Worm (Caenorhabditis elegans) whole organism, early embryonic: ENCODE results near the gene aman-1.

Source experiments
- F13C5.2 ChIP-seq: sonication (generic microtip); optimal IDR thresholded peaks from 2 replicates; lab custom pipeline; 2017; ENCODE audit warnings: mild to moderate bottlenecking, missing genetic modification characterization, inconsistent platforms, missing compliant biosample characterization
- aly-1 ChIP-seq: sonication (generic microtip); optimal IDR thresholded peaks from 2 replicates; lab custom pipeline; 2016; ENCODE audit warnings: missing genetic modification characterization, missing compliant biosample characterization
- ama-1 ChIP-seq: fragments of 150-350 bp; optimal IDR thresholded peaks from 2 replicates; lab custom pipeline; 2014
- ceh-13 ChIP-seq: fragments of 200-800 bp; sonication (Bioruptor generic); optimal IDR thresholded peaks from 2 replicates; lab custom pipeline; 2018; ENCODE audit warnings: mild to moderate bottlenecking, missing genetic modification characterization, missing compliant biosample characterization
- ets-7 ChIP-seq: sonication (generic microtip); optimal IDR thresholded peaks from 2 replicates; lab custom pipeline; 2016; ENCODE audit warnings: missing genotype, missing genetic modification characterization, missing compliant biosample characterization
- flt-1 ChIP-seq: fragments of 200-800 bp; sonication (Bioruptor generic); IDR thresholded peaks from 2 replicates; pipeline ENCODE4 v1.3.6; 2022; ENCODE audit warnings: missing genetic modification characterization, missing compliant biosample characterization
- hmbx-1 ChIP-seq: sonication (generic microtip); optimal IDR thresholded peaks from 2 replicates; lab custom pipeline; 2016; ENCODE audit warnings: mild to moderate bottlenecking, missing genetic modification characterization, missing compliant biosample characterization
- hmg-4 ChIP-seq: fragments of 200-800 bp; sonication (Bioruptor generic); optimal IDR thresholded peaks from 2 replicates; lab custom pipeline; 2018; ENCODE audit warnings: mild to moderate bottlenecking, missing genetic modification characterization, missing compliant biosample characterization
- hnd-1 ChIP-seq: sonication (generic microtip); optimal IDR thresholded peaks from 2 replicates; lab custom pipeline; 2016; ENCODE audit warnings: missing genetic modification characterization, missing compliant biosample characterization
- pes-1 ChIP-seq: fragments of 200-800 bp; sonication (Bioruptor generic); IDR thresholded peaks from 2 replicates; pipeline ENCODE4 v1.3.6; 2022; ENCODE audit warnings: missing genetic modification reagents, missing genetic modification characterization, missing compliant biosample characterization
- scrt-1 ChIP-seq: fragments of 200-800 bp; sonication (Bioruptor generic); IDR thresholded peaks from 2 replicates; pipeline ENCODE4 v1.3.6; 2022; ENCODE audit warnings: missing genetic modification characterization, missing compliant biosample characterization
- sea-1 ChIP-seq: fragments of 200-800 bp; sonication (Bioruptor generic); conservative IDR thresholded peaks from 2 replicates; pipeline ENCODE4 v1.3.6; 2022; ENCODE audit warnings: missing genetic modification characterization, missing compliant biosample characterization
- tra-4 ChIP-seq: sonication (generic microtip); optimal IDR thresholded peaks from 2 replicates; lab custom pipeline; 2017; ENCODE audit warnings: missing genetic modification characterization, missing compliant biosample characterization

DNA sequence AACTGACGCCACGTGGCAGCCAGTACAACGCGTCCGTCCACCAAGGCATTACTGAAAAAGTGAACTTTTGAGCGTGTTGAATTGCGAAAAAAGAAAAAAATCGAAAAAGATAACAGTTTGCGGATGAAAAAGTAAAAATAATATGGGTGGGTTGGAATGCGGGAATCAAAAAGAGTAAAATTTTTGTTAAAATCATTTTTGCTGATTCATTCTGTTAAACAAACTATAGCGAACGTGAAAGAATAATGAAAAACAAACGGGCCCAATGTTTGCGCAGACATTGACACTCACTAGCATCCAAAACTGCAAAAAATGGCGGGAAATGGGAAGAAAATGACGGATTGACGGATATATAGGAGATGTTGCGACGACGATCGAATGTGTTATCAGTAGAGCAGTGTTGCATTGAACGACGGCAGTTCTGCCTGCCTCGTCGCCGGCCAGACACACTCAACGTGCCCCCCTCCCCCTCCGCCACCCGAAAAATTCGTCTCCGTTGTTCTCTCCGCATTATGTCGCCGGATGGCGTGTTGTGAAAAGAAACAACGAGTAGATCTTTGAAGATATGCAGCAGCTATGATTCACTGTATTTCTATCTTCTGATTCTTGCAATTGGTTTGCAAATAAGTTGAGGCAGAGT is 33.4 kb upstream of the aman-1 start, which contains the start of gene hyl-2:
- TF ChIP-seq ama-1 (no peak), hmg-4 (GFP tag; lab: Kevin White, UChicago) (peak; percentile 47), flt-1 (no peak), pes-1 (GFP tag; lab: Robert Waterston, UW) (no peak), ets-7 (tag; lab: Kevin White, UChicago) (no peak), aly-1 (tag; lab: Kevin White, UChicago) (no peak), hnd-1 (tag; lab: Kevin White, UChicago) (no peak), ceh-13 (GFP tag; lab: Kevin White, UChicago) (no peak), scrt-1 (no peak), sea-1 (GFP tag; lab: Robert Waterston, UW) (no peak), hmbx-1 (tag; lab: Kevin White, UChicago) (no peak), tra-4 (no peak), F13C5.2 (tag; lab: Kevin White, UChicago) (peak; percentile 28)
